Worm (Caenorhabditis elegans): ENCODE results near the gene best-24.

best-24 gene

DNA sequence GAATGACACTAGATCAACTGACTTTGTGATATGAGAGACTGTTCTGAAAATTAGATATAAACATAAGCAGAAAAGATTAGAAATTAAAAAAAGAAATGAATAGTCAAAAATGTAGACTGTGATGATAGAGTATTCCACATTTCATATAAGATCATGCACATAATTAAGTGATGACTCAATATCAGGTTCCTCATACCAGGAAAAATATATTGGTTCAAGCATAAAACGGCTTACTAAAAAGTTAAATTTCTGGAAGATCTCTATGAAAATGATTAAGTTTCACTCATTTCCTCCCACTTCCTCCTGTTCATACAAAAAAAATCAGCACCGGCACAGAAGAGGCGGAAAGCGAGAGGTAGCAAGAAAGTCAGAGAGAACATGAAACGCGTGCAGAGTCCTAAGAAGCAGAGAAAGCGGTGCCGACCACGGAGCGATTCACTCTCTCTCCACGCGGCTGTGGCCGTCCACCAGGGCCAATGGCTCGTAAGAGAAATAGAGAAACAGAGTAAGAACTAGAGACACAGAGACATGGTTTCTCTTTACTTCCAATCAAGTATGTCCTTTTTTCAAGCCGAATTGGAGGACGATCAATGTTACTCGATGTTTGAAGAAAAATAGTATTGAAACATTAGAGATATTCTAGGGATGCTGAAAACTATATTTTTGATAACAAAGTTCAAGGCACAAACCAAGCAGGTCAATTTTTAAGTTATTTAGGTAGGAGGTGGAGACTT lies 9.1 kb upstream of the best-24 start, which contains the start of the genes ZK688.5 and fahd-1:
TSS of gene ZK688.5 (minus strand) at position 51 of the 734 bp plus-strand sequence.
TSS of gene fahd-1 (plus strand) at position 684 of the 734 bp plus-strand sequence.
- peak; percentile 47 for TF ChIP-seq snpc-4 (tag; optimal IDR thresholded peaks at IDR 0.05)
- peak; percentile 77 for TF ChIP-seq nhr-21 (tag; optimal IDR thresholded peaks at IDR 0.05)
- TF ChIP-seq blmp-1 (tag; optimal IDR thresholded peaks at IDR 0.05; ENCODE audit: insufficient read depth) = peak; percentile 87
- peak; percentile 60 to 69 for TF ChIP-seq lsy-2 (tag; optimal IDR thresholded peaks at IDR 0.05)
- no peak for TF ChIP-seq nhr-11 (tag; optimal IDR thresholded peaks at IDR 0.05)
- peak; percentile 87 for TF ChIP-seq F13H6.1 (tag; optimal IDR thresholded peaks at IDR 0.05)
- peak; percentile 37 for TF ChIP-seq egl-27 (tag; optimal IDR thresholded peaks at IDR 0.05)
- peak; percentile 67 for TF ChIP-seq sem-4 (tag; optimal IDR thresholded peaks at IDR 0.05)
- no peak for TF ChIP-seq unc-62 (GFP tag; optimal IDR thresholded peaks at IDR 0.05)
- no peak for TF ChIP-seq aly-2 (tag; optimal IDR thresholded peaks at IDR 0.05)
- TF ChIP-seq sma-9 (GFP tag; optimal IDR thresholded peaks at IDR 0.05) = peak; percentile 84
- TF ChIP-seq sma-9 (tag; optimal IDR thresholded peaks at IDR 0.05) = no peak
- TF ChIP-seq gmeb-1 (tag; optimal IDR thresholded peaks at IDR 0.05) = peak; percentile 65
- peak; percentile 35 for TF ChIP-seq ama-1 (optimal IDR thresholded peaks at IDR 0.05)
- no peak for TF ChIP-seq elt-1 (tag; optimal IDR thresholded peaks at IDR 0.05)
- TF ChIP-seq mdl-1 (tag; optimal IDR thresholded peaks at IDR 0.05) = peak; percentile 52 to 80
- peak; percentile 18 for TF ChIP-seq ztf-4 (tag; optimal IDR thresholded peaks at IDR 0.05)
- TF ChIP-seq unc-55 (GFP tag; optimal IDR thresholded peaks at IDR 0.05) = peak; percentile 78
- TF ChIP-seq nhr-25 (tag; optimal IDR thresholded peaks at IDR 0.05) = peak; percentile 88
- TF ChIP-seq nhr-129 (tag; optimal IDR thresholded peaks at IDR 0.05) = peak; percentile 82
- peak; percentile 16 for TF ChIP-seq zag-1 (tag; optimal IDR thresholded peaks at IDR 0.05)
- no peak for TF ChIP-seq ceh-16 (tag; optimal IDR thresholded peaks at IDR 0.05)
- peak; percentile 70 for TF ChIP-seq sma-3 (GFP tag; optimal IDR thresholded peaks at IDR 0.05)
- TF ChIP-seq C34F6.9 (tag; optimal IDR thresholded peaks at IDR 0.05) = peak; percentile 87
- peak; percentile 85 for TF ChIP-seq crh-2 (tag; optimal IDR thresholded peaks at IDR 0.05)
- peak; percentile 93 for TF ChIP-seq fos-1 (tag; optimal IDR thresholded peaks at IDR 0.05)
- no peak for TF ChIP-seq nhr-6 (tag; optimal IDR thresholded peaks at IDR 0.05)
- TF ChIP-seq lin-13 (GFP tag; optimal IDR thresholded peaks at IDR 0.05) = peak; percentile 34

DNA sequence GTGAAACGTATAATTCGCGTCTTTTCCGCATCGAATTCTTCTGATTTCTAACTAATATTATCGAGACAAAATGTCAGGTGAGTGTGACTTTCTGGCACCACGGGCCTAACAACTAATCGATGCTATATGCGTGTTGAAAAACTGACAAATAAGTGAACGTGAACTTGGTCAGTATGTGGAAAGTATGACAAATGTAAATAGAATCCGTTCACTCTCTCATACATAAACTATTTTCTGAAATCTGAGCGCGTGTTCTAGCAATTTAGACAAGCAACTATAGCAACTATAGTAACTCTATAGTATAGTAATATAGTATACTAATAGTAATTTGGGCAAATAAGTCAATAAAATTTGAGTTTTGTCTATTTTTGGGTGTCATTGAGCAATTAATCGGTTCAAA lies 8.5 kb upstream of the best-24 start:
- TF ChIP-seq egl-27 (tag; optimal IDR thresholded peaks at IDR 0.05) = no peak
- no peak for TF ChIP-seq Y55F3AM.14 (GFP tag; optimal IDR thresholded peaks at IDR 0.05)
- TF ChIP-seq ceh-16 (tag; optimal IDR thresholded peaks at IDR 0.05) = no peak
- no peak for TF ChIP-seq aly-2 (tag; optimal IDR thresholded peaks at IDR 0.05)
- TF ChIP-seq F13H6.1 (tag; optimal IDR thresholded peaks at IDR 0.05) = no peak
- TF ChIP-seq ama-1 (optimal IDR thresholded peaks at IDR 0.05) = no peak
- TF ChIP-seq snpc-4 (tag; optimal IDR thresholded peaks at IDR 0.05) = no peak
- no peak for TF ChIP-seq ZK546.5 (tag; optimal IDR thresholded peaks at IDR 0.05)
- TF ChIP-seq nhr-11 (tag; optimal IDR thresholded peaks at IDR 0.05) = no peak
- no peak for TF ChIP-seq zag-1 (tag; optimal IDR thresholded peaks at IDR 0.05)
- no peak for TF ChIP-seq nhr-129 (tag; optimal IDR thresholded peaks at IDR 0.05)
- no peak for TF ChIP-seq lin-11 (tag; optimal IDR thresholded peaks at IDR 0.05)
- no peak for TF ChIP-seq mbf-1 (tag; optimal IDR thresholded peaks at IDR 0.05)
- no peak for TF ChIP-seq skn-1 (tag; optimal IDR thresholded peaks at IDR 0.05)
- no peak for TF ChIP-seq elt-3 (tag; optimal IDR thresholded peaks at IDR 0.05)

DNA sequence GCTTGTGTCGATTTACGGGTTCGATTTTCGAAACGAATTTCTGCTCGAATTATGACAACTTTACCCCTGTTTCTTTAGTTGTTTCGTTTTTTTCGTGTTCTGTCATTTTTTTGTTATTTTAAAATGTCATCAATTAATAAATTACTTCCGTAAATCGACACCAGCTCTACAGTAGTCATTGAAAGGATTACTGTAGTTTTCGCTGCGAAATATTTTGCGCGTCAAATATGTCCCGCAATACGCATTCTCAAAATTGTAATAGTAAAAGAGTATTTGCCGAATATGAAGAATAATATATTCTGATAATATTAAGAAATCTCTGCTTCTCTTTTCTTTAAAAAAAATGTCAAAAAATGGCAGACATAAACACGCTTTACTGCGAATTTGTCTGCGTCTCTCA lies 7.6 kb upstream of the best-24 start:
- TF ChIP-seq lin-11 (tag; optimal IDR thresholded peaks at IDR 0.05) (no peak), alr-1 (tag; optimal IDR thresholded peaks at IDR 0.05) (no peak), nhr-23 (tag; optimal IDR thresholded peaks at IDR 0.05) (no peak), ZK546.5 (tag; optimal IDR thresholded peaks at IDR 0.05) (no peak), sem-4 (tag; optimal IDR thresholded peaks at IDR 0.05) (no peak), ztf-1 (GFP tag; conservative IDR thresholded peaks at IDR 0.05) (no peak), nhr-10 (tag; optimal IDR thresholded peaks at IDR 0.05) (no peak), snpc-4 (tag; optimal IDR thresholded peaks at IDR 0.05) (no peak), Y55F3AM.14 (GFP tag; optimal IDR thresholded peaks at IDR 0.05) (no peak), egl-27 (tag; optimal IDR thresholded peaks at IDR 0.05) (no peak), ceh-82 (tag; optimal IDR thresholded peaks at IDR 0.05) (no peak), nhr-12 (tag; optimal IDR thresholded peaks at IDR 0.05) (no peak), nhr-21 (tag; optimal IDR thresholded peaks at IDR 0.05) (no peak), lsy-2 (tag; optimal IDR thresholded peaks at IDR 0.05) (no peak), zag-1 (tag; optimal IDR thresholded peaks at IDR 0.05) (no peak), unc-39 (tag; optimal IDR thresholded peaks at IDR 0.05) (no peak), dmd-4 (tag; optimal IDR thresholded peaks at IDR 0.05) (no peak)

Measured in whole organism, L2 larva.